Worm (Caenorhabditis elegans) whole organism, L2 larva: ENCODE results near the gene E02H9.13.

Source experiments
- C34F6.9 ChIP-seq: fragments of 150-350 bp; optimal IDR thresholded peaks from 2 replicates; lab custom pipeline; 2014; ENCODE audit warnings: missing biosample characterization, missing genetic modification characterization
- F13H6.1 ChIP-seq: sonication (generic microtip); optimal IDR thresholded peaks from 2 replicates; lab custom pipeline; 2016; ENCODE audit warnings: missing genetic modification characterization, missing compliant biosample characterization
- R02D3.7 ChIP-seq: fragments of 150-350 bp; optimal IDR thresholded peaks from 2 replicates; lab custom pipeline; 2014; ENCODE audit warnings: missing biosample characterization, missing genetic modification characterization
- Y55F3AM.14 ChIP-seq: fragments of 200-800 bp; sonication (Bioruptor generic); optimal IDR thresholded peaks from 2 replicates; lab custom pipeline; 2018; ENCODE audit warnings: mild to moderate bottlenecking, missing genetic modification characterization, missing compliant biosample characterization
- ZK546.5 ChIP-seq: sonication (generic microtip); optimal IDR thresholded peaks from 2 replicates; lab custom pipeline; 2017; ENCODE audit warnings: missing biosample characterization, missing genetic modification characterization
- alr-1 ChIP-seq: fragments of 150-350 bp; optimal IDR thresholded peaks from 2 replicates; lab custom pipeline; 2014; ENCODE audit warnings: missing biosample characterization, missing genetic modification characterization
- aly-2 ChIP-seq: fragments of 150-350 bp; optimal IDR thresholded peaks from 2 replicates; lab custom pipeline; 2014; ENCODE audit warnings: missing biosample characterization, missing genetic modification characterization
- ama-1 ChIP-seq: fragments of 150-350 bp; optimal IDR thresholded peaks from 2 replicates; lab custom pipeline; 2018; ENCODE audit warnings: inconsistent platforms
- blmp-1 ChIP-seq: sonication (generic microtip); optimal IDR thresholded peaks from 2 replicates; lab custom pipeline; 2017; ENCODE audit warnings: missing genetic modification characterization, mild to moderate bottlenecking, missing compliant biosample characterization, antibody characterized with exemption, moderate library complexity; ENCODE audit not compliant: insufficient read depth
- ceh-16 ChIP-seq: fragments of 150-350 bp; optimal IDR thresholded peaks from 2 replicates; lab custom pipeline; 2014; ENCODE audit warnings: missing biosample characterization, missing genetic modification characterization
- ceh-82 ChIP-seq: fragments of 150-350 bp; optimal IDR thresholded peaks from 2 replicates; lab custom pipeline; 2014; ENCODE audit warnings: missing biosample characterization, missing genetic modification characterization
- crh-2 ChIP-seq: sonication (generic microtip); optimal IDR thresholded peaks from 2 replicates; lab custom pipeline; 2017; ENCODE audit warnings: missing biosample characterization, missing genetic modification characterization
- dmd-4 ChIP-seq: sonication (generic microtip); optimal IDR thresholded peaks from 2 replicates; lab custom pipeline; 2017; ENCODE audit warnings: missing biosample characterization, missing genetic modification characterization
- egl-27 ChIP-seq: sonication (generic microtip); optimal IDR thresholded peaks from 3 replicates; lab custom pipeline; 2017; ENCODE audit warnings: missing biosample characterization, missing genetic modification reagents, missing genetic modification characterization
- elt-1 ChIP-seq: fragments of 150-350 bp; optimal IDR thresholded peaks from 2 replicates; lab custom pipeline; 2014; ENCODE audit warnings: missing biosample characterization, missing genetic modification characterization
- elt-3 ChIP-seq: sonication (generic microtip); optimal IDR thresholded peaks from 2 replicates; lab custom pipeline; 2017; ENCODE audit warnings: missing biosample characterization, missing genetic modification characterization
- fos-1 ChIP-seq: fragments of 150-350 bp; optimal IDR thresholded peaks from 2 replicates; lab custom pipeline; 2014; ENCODE audit warnings: missing biosample characterization, missing genetic modification characterization
- gmeb-1 ChIP-seq: fragments of 150-350 bp; optimal IDR thresholded peaks from 2 replicates; lab custom pipeline; 2014; ENCODE audit warnings: missing biosample characterization, missing genetic modification characterization
- lin-11 ChIP-seq: fragments of 150-350 bp; sonication (generic microtip); optimal IDR thresholded peaks from 2 replicates; lab custom pipeline; 2014; ENCODE audit warnings: missing biosample characterization, missing genetic modification characterization, inconsistent platforms, mixed read lengths
- lin-13 ChIP-seq: fragments of 150-350 bp; optimal IDR thresholded peaks from 2 replicates; lab custom pipeline; 2014; ENCODE audit warnings: missing biosample characterization, missing genetic modification reagents, missing genetic modification characterization
- lin-39 ChIP-seq: fragments of 150-350 bp; optimal IDR thresholded peaks from 2 replicates; lab custom pipeline; 2014; ENCODE audit warnings: missing biosample characterization, missing genetic modification reagents, missing genetic modification characterization
- lsy-2 ChIP-seq, 2 experiments: fragments of 150-350 bp in 1 of 2; sonication (generic microtip) in 1 of 2; optimal IDR thresholded peaks; 2 replicates each; lab custom pipeline; 2014 to 2017; ENCODE audit warnings: missing biosample characterization in 2 of 2, missing genetic modification characterization in 2 of 2
- mab-5 ChIP-seq: fragments of 150-350 bp; optimal IDR thresholded peaks from 2 replicates; lab custom pipeline; 2014; ENCODE audit warnings: missing biosample characterization, missing genetic modification characterization
- mbf-1 ChIP-seq: sonication (generic microtip); optimal IDR thresholded peaks from 2 replicates; lab custom pipeline; 2017; ENCODE audit warnings: missing biosample characterization, missing genetic modification characterization
- mdl-1 ChIP-seq, 2 experiments: fragments of 150-350 bp in 1 of 2; sonication (generic microtip) in 1 of 2; optimal IDR thresholded peaks; 2 replicates each; lab custom pipeline; 2017; ENCODE audit warnings: missing biosample characterization in 2 of 2, missing genetic modification characterization in 2 of 2
- nhr-10 ChIP-seq: sonication (generic microtip); optimal IDR thresholded peaks from 2 replicates; lab custom pipeline; 2017; ENCODE audit warnings: missing biosample characterization, missing genetic modification characterization
- nhr-11 ChIP-seq: fragments of 150-350 bp; optimal IDR thresholded peaks from 2 replicates; lab custom pipeline; 2014; ENCODE audit warnings: missing biosample characterization, missing genetic modification characterization
- nhr-12 ChIP-seq: fragments of 150-350 bp; optimal IDR thresholded peaks from 2 replicates; lab custom pipeline; 2014; ENCODE audit warnings: missing biosample characterization, missing genetic modification characterization
- nhr-129 ChIP-seq: fragments of 150-350 bp; optimal IDR thresholded peaks from 2 replicates; lab custom pipeline; 2014; ENCODE audit warnings: missing biosample characterization, missing genetic modification characterization
- nhr-21 ChIP-seq: fragments of 150-350 bp; optimal IDR thresholded peaks from 2 replicates; lab custom pipeline; 2014; ENCODE audit warnings: missing biosample characterization, missing genetic modification characterization
- nhr-23 ChIP-seq: fragments of 150-350 bp; optimal IDR thresholded peaks from 2 replicates; lab custom pipeline; 2014; ENCODE audit warnings: missing biosample characterization, missing genetic modification reagents, missing genetic modification characterization
- nhr-237 ChIP-seq: fragments of 150-350 bp; optimal IDR thresholded peaks from 2 replicates; lab custom pipeline; 2014; ENCODE audit warnings: missing biosample characterization, missing genetic modification characterization
- nhr-25 ChIP-seq: fragments of 150-350 bp; sonication (generic microtip); optimal IDR thresholded peaks from 3 replicates; lab custom pipeline; 2014; ENCODE audit warnings: missing biosample characterization, missing genetic modification characterization
- nhr-6 ChIP-seq: fragments of 150-350 bp; optimal IDR thresholded peaks from 2 replicates; lab custom pipeline; 2014; ENCODE audit warnings: missing biosample characterization, missing genetic modification characterization
- nhr-77 ChIP-seq: fragments of 150-350 bp; optimal IDR thresholded peaks from 2 replicates; lab custom pipeline; 2014; ENCODE audit warnings: missing biosample characterization, missing genetic modification characterization
- peb-1 ChIP-seq: fragments of 150-350 bp; optimal IDR thresholded peaks from 2 replicates; lab custom pipeline; 2014; ENCODE audit warnings: missing biosample characterization, missing genetic modification characterization
- sem-4 ChIP-seq: fragments of 150-350 bp; optimal IDR thresholded peaks from 2 replicates; lab custom pipeline; 2014; ENCODE audit warnings: missing biosample characterization, missing genetic modification reagents, missing genetic modification characterization
- skn-1 ChIP-seq: sonication (generic microtip); optimal IDR thresholded peaks from 2 replicates; lab custom pipeline; 2017; ENCODE audit warnings: missing biosample characterization, missing genetic modification characterization
- sma-3 ChIP-seq: sonication (generic microtip); optimal IDR thresholded peaks from 2 replicates; lab custom pipeline; 2016; ENCODE audit warnings: missing genetic modification reagents, missing genetic modification characterization, missing compliant biosample characterization
- snpc-4 ChIP-seq: fragments of 150-350 bp; optimal IDR thresholded peaks from 2 replicates; lab custom pipeline; 2014; ENCODE audit warnings: missing biosample characterization, missing genetic modification characterization
- unc-39 ChIP-seq: fragments of 150-350 bp; optimal IDR thresholded peaks from 2 replicates; lab custom pipeline; 2014; ENCODE audit warnings: missing biosample characterization, missing genetic modification characterization
- unc-55 ChIP-seq: fragments of 150-350 bp; sonication (generic microtip); optimal IDR thresholded peaks from 3 replicates; lab custom pipeline; 2014; ENCODE audit warnings: missing biosample characterization, missing genetic modification reagents, missing genetic modification characterization
- zag-1 ChIP-seq: fragments of 150-350 bp; optimal IDR thresholded peaks from 2 replicates; lab custom pipeline; 2014; ENCODE audit warnings: missing biosample characterization, missing genetic modification characterization
- ztf-1 ChIP-seq: fragments of 200-800 bp; sonication (Bioruptor generic); conservative IDR thresholded peaks from 2 replicates; pipeline ENCODE4 v1.3.6; 2022; ENCODE audit warnings: missing genetic modification characterization, missing compliant biosample characterization
- ztf-11 ChIP-seq: sonication (generic microtip); optimal IDR thresholded peaks from 2 replicates; lab custom pipeline; 2017; ENCODE audit warnings: missing biosample characterization, missing genetic modification characterization
- ztf-4 ChIP-seq: fragments of 150-350 bp; optimal IDR thresholded peaks from 2 replicates; lab custom pipeline; 2014; ENCODE audit warnings: missing biosample characterization, missing genetic modification characterization

The E02H9.13 gene

ce11 chrIII:2419504-2419903 lies 19.0 kb downstream of the E02H9.13 start:
- no peak for TF ChIP-seq nhr-129 (tag; lab: Kevin White, UChicago)
- no peak for TF ChIP-seq C34F6.9 (tag; lab: Kevin White, UChicago)
- no peak for TF ChIP-seq nhr-77
- no peak for TF ChIP-seq nhr-10 (tag; lab: Kevin White, UChicago)
- TF ChIP-seq lsy-2 (tag; optimal IDR thresholded peaks at IDR 0.05; lab: Kevin White, UChicago), result no peak
- TF ChIP-seq unc-55 (GFP tag; lab: Kevin White, UChicago), result no peak
- no peak for TF ChIP-seq sem-4 (tag; lab: Kevin White, UChicago)
- no peak for TF ChIP-seq ZK546.5 (tag; lab: Kevin White, UChicago)
- no peak for TF ChIP-seq nhr-6
- no peak for TF ChIP-seq ceh-16
- TF ChIP-seq blmp-1, result no peak
- no peak for TF ChIP-seq sma-3 (GFP tag; lab: Kevin White, UChicago)
- TF ChIP-seq lin-39, result no peak
- no peak for TF ChIP-seq nhr-11 (tag; lab: Kevin White, UChicago)
- no peak for TF ChIP-seq mbf-1 (tag; lab: Kevin White, UChicago)
- TF ChIP-seq fos-1, result no peak
- TF ChIP-seq nhr-237 (tag; lab: Kevin White, UChicago), result no peak
- no peak for TF ChIP-seq mdl-1 (tag; optimal IDR thresholded peaks at IDR 0.05; lab: Kevin White, UChicago)
- TF ChIP-seq lin-13, result no peak
- no peak for TF ChIP-seq aly-2 (tag; lab: Kevin White, UChicago)

DNA sequence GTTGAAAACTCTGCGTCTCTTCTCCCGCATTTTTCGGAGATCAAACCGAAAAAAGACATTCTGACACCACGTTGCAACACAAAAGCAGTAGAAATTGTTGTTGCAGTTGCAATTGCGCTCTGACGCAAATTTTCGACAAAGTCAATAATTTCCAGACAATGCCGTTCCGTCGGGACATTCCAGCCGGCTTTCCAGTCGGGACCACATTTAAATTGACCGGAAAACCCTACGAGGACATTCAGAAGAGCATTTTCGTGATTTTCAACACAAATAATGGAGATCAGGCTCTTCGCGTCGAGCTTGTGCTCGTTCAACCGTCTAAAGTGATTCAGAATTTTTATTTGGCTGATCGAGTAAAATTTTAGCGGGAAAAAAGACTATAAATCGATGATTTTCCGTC lies 19.6 kb downstream of the E02H9.13 start:
- TF ChIP-seq nhr-21 (tag; lab: Kevin White, UChicago), result no peak
- no peak for TF ChIP-seq unc-55 (GFP tag; lab: Kevin White, UChicago)
- no peak for TF ChIP-seq ZK546.5 (tag; lab: Kevin White, UChicago)
- no peak for TF ChIP-seq elt-1 (tag; lab: Kevin White, UChicago)
- no peak for TF ChIP-seq C34F6.9 (tag; lab: Kevin White, UChicago)
- TF ChIP-seq lin-13, result no peak
- no peak for TF ChIP-seq skn-1 (tag; lab: Kevin White, UChicago)
- TF ChIP-seq peb-1, result no peak
- TF ChIP-seq R02D3.7 (tag; lab: Kevin White, UChicago), result no peak
- no peak for TF ChIP-seq zag-1 (tag; lab: Kevin White, UChicago)
- no peak for TF ChIP-seq mab-5 (tag; lab: Kevin White, UChicago)
- TF ChIP-seq gmeb-1 (tag; lab: Kevin White, UChicago), result no peak
- no peak for TF ChIP-seq nhr-25 (tag; lab: Kevin White, UChicago)

ce11 chrIII:2418159-2418658 lies 20.3 kb downstream of the E02H9.13 start, which contains the start of the genes W04B5.5 and W04B5.3:
TSS of gene W04B5.5 (minus strand) at chrIII:2418209.
TSS of gene W04B5.3 (plus strand) at chrIII:2418514.
- TF ChIP-seq elt-1 (tag; lab: Kevin White, UChicago) (no peak), ZK546.5 (tag; lab: Kevin White, UChicago) (no peak), elt-3 (tag; lab: Kevin White, UChicago) (no peak), sma-3 (GFP tag; lab: Kevin White, UChicago) (peak; percentile 54), nhr-77 (no peak), lin-13 (peak; percentile 66), zag-1 (tag; lab: Kevin White, UChicago) (no peak), dmd-4 (tag; lab: Kevin White, UChicago) (no peak), ztf-4 (tag; lab: Kevin White, UChicago) (no peak), nhr-10 (tag; lab: Kevin White, UChicago) (no peak), sem-4 (tag; lab: Kevin White, UChicago) (no peak), snpc-4 (tag; lab: Kevin White, UChicago) (no peak), ama-1 (lab: Kevin White, UChicago) (no peak), ceh-16 (no peak), Y55F3AM.14 (GFP tag; lab: Kevin White, UChicago) (no peak), aly-2 (tag; lab: Kevin White, UChicago) (no peak), nhr-129 (tag; lab: Kevin White, UChicago) (peak; percentile 68), unc-55 (GFP tag; lab: Kevin White, UChicago) (peak; percentile 78), nhr-237 (tag; lab: Kevin White, UChicago) (no peak), skn-1 (tag; lab: Kevin White, UChicago) (no peak), mab-5 (tag; lab: Kevin White, UChicago) (no peak), mbf-1 (tag; lab: Kevin White, UChicago) (no peak), R02D3.7 (tag; lab: Kevin White, UChicago) (peak; percentile 46), lin-39 (no peak), C34F6.9 (tag; lab: Kevin White, UChicago) (peak; percentile 24), ceh-82 (tag; lab: Kevin White, UChicago) (no peak), nhr-21 (tag; lab: Kevin White, UChicago) (no peak), nhr-12 (no peak), fos-1 (peak; percentile 92), egl-27 (tag; lab: Kevin White, UChicago) (peak; percentile 2), alr-1 (tag; lab: Kevin White, UChicago) (no peak), lsy-2 (tag; optimal IDR thresholded peaks at IDR 0.05; lab: Kevin White, UChicago) (peak; percentile 75 to 86), nhr-23 (tag; lab: Kevin White, UChicago) (no peak), nhr-11 (tag; lab: Kevin White, UChicago) (no peak), nhr-25 (tag; lab: Kevin White, UChicago) (peak; percentile 21), lin-11 (tag; lab: Kevin White, UChicago) (peak; percentile 42), gmeb-1 (tag; lab: Kevin White, UChicago) (peak; percentile 96), ztf-1 (GFP tag; lab: Robert Waterston, UW) (no peak), nhr-6 (peak; percentile 1), peb-1 (no peak), ztf-11 (tag; lab: Kevin White, UChicago) (no peak), mdl-1 (tag; optimal IDR thresholded peaks at IDR 0.05; lab: Kevin White, UChicago) (peak in 1 of 2 experiments; percentile 34), crh-2 (tag; lab: Kevin White, UChicago) (peak; percentile 51), unc-39 (tag; lab: Kevin White, UChicago) (no peak), F13H6.1 (tag; lab: Kevin White, UChicago) (peak; percentile 27)
